Fruit fly (Drosophila melanogaster) whole organism, embryonic: ENCODE measurements around the gene CG15435.
A peak's percentile ranks its signal among the peaks of the same experiment; 100 is the strongest.

ENCODE experiments used
- CG10209 ChIP-seq: fragments of 200-800 bp; sonication (Bioruptor generic); optimal IDR thresholded peaks from 3 replicates; lab custom pipeline; 2017; ENCODE audit warnings: missing biosample characterization, mild to moderate bottlenecking, missing genetic modification characterization, missing genetic modification reagents
- CG10267 ChIP-seq: fragments of 200-800 bp; sonication (Bioruptor generic); optimal IDR thresholded peaks from 2 replicates; lab custom pipeline; 2018; ENCODE audit warnings: missing biosample characterization, mild to moderate bottlenecking, missing genetic modification characterization, moderate library complexity
- CG10274 ChIP-seq: fragments of 200-800 bp; sonication (Bioruptor generic); optimal IDR thresholded peaks from 3 replicates; lab custom pipeline; 2017; ENCODE audit warnings: missing biosample characterization, mild to moderate bottlenecking, missing genetic modification characterization
- CG10321 ChIP-seq: fragments of 200-800 bp; sonication (Bioruptor generic); IDR thresholded peaks from 2 replicates; pipeline ENCODE4 v1.3.6; 2022; ENCODE audit warnings: missing biosample characterization, missing genetic modification characterization
- CG10959 ChIP-seq: fragments of 200-800 bp; sonication (Bioruptor generic); IDR thresholded peaks from 2 replicates; pipeline ENCODE4 v1.3.6; 2022; ENCODE audit warnings: missing biosample characterization, missing genetic modification characterization
- CG12769 ChIP-seq: fragments of 200-800 bp; sonication (Bioruptor generic); optimal IDR thresholded peaks from 2 replicates; lab custom pipeline; 2019; ENCODE audit warnings: missing biosample characterization, mild to moderate bottlenecking, missing genetic modification characterization, moderate library complexity
- CG13894 ChIP-seq: fragments of 200-800 bp; sonication (Bioruptor generic); optimal IDR thresholded peaks from 3 replicates; lab custom pipeline; 2018; ENCODE audit warnings: missing biosample characterization, mild to moderate bottlenecking, missing genetic modification characterization, moderate library complexity
- CG14710 ChIP-seq: fragments of 200-800 bp; sonication (Bioruptor generic); optimal IDR thresholded peaks from 3 replicates; lab custom pipeline; 2019; ENCODE audit warnings: missing biosample characterization, mild to moderate bottlenecking, missing genetic modification characterization, moderate library complexity
- CG1602 ChIP-seq: fragments of 200-800 bp; sonication (Bioruptor generic); optimal IDR thresholded peaks from 3 replicates; lab custom pipeline; 2016; ENCODE audit warnings: missing biosample characterization, missing genetic modification characterization
- CG17612 ChIP-seq: fragments of 200-800 bp; sonication (Bioruptor generic); IDR thresholded peaks from 2 replicates; pipeline ENCODE4 v1.3.6; 2022; ENCODE audit warnings: missing biosample characterization, missing genetic modification characterization
- CG17829 ChIP-seq: fragments of 200-800 bp; optimal IDR thresholded peaks from 2 replicates; lab custom pipeline; 2019; ENCODE audit warnings: missing biosample characterization, mild to moderate bottlenecking, missing genetic modification characterization, moderate library complexity
- CG1792 ChIP-seq: fragments of 200-800 bp; sonication (Bioruptor generic); optimal IDR thresholded peaks from 2 replicates; lab custom pipeline; 2016; ENCODE audit warnings: missing biosample characterization, missing genetic modification characterization
- CG2116 ChIP-seq: fragments of 200-800 bp; sonication (Bioruptor generic); optimal IDR thresholded peaks from 3 replicates; lab custom pipeline; 2018; ENCODE audit warnings: missing biosample characterization, mild to moderate bottlenecking, missing genetic modification characterization
- CG3163 ChIP-seq: fragments of 200-800 bp; sonication (Bioruptor generic); optimal IDR thresholded peaks from 3 replicates; lab custom pipeline; 2016; ENCODE audit warnings: missing biosample characterization, missing genetic modification characterization
- CG34224 ChIP-seq: fragments of 200-800 bp; sonication (Bioruptor generic); IDR thresholded peaks from 3 replicates; pipeline ENCODE4 v1.3.6; 2022; ENCODE audit warnings: missing biosample characterization, missing genetic modification characterization; ENCODE audit not compliant: partially characterized antibody
- CG3726 ChIP-seq: fragments of 200-800 bp; sonication (Bioruptor generic); IDR thresholded peaks from 3 replicates; pipeline ENCODE4, ENCODE4 v1.3.6; 2022; ENCODE audit warnings: missing biosample characterization, missing genetic modification characterization
- CG6272 ChIP-seq: fragments of 200-800 bp; sonication (Bioruptor generic); IDR thresholded peaks from 2 replicates; pipeline ENCODE4 v1.3.6; 2022; ENCODE audit warnings: missing biosample characterization, missing genetic modification characterization
- CG7745 ChIP-seq: fragments of 200-800 bp; sonication (Bioruptor generic); optimal IDR thresholded peaks from 2 replicates; lab custom pipeline; 2018; ENCODE audit warnings: missing biosample characterization, mild to moderate bottlenecking, missing genetic modification characterization, moderate library complexity
- CG7839 ChIP-seq: fragments of 200-800 bp; sonication (Bioruptor generic); optimal IDR thresholded peaks from 3 replicates; lab custom pipeline; 2018; ENCODE audit warnings: missing biosample characterization, mild to moderate bottlenecking, missing genetic modification characterization, moderate library complexity
- CG9727 ChIP-seq: fragments of 200-800 bp; sonication (Bioruptor generic); optimal IDR thresholded peaks from 3 replicates; lab custom pipeline; 2017; ENCODE audit warnings: missing biosample characterization, mild to moderate bottlenecking, missing genetic modification characterization
- CG9876 ChIP-seq: fragments of 200-800 bp; sonication (Bioruptor generic); optimal IDR thresholded peaks from 2 replicates; lab custom pipeline; 2016; ENCODE audit warnings: missing biosample characterization, missing genetic modification characterization
- Dfd ChIP-seq, 2 experiments: fragments of >200 bp; optimal IDR thresholded peaks; 2 replicates each; lab custom pipeline; 2017; ENCODE audit warnings: missing biosample characterization in 2 of 2, missing genetic modification characterization in 2 of 2
- Doc3 ChIP-seq: fragments of 200-800 bp; sonication (Bioruptor generic); IDR thresholded peaks from 3 replicates; pipeline ENCODE4 v1.3.6; 2022; ENCODE audit warnings: missing biosample characterization, missing genetic modification characterization; ENCODE audit not compliant: partially characterized antibody
- Dref ChIP-seq: fragments of 200-800 bp; sonication (Bioruptor generic); IDR thresholded peaks from 2 replicates; pipeline ENCODE4 v1.3.6; 2022; ENCODE audit warnings: missing biosample characterization, missing genetic modification characterization
- E2f1 ChIP-seq: fragments of 200-800 bp; sonication (Bioruptor generic); IDR thresholded peaks from 2 replicates; pipeline ENCODE4 v1.3.6; 2022; ENCODE audit warnings: missing biosample characterization, missing genetic modification characterization
- H15 ChIP-seq: fragments of 200-800 bp; sonication (Bioruptor generic); IDR thresholded peaks from 3 replicates; pipeline ENCODE4 v1.3.6; 2022; ENCODE audit warnings: missing biosample characterization, missing genetic modification characterization
- HHEX ChIP-seq: fragments of 200-800 bp; sonication (Bioruptor generic); optimal IDR thresholded peaks from 3 replicates; lab custom pipeline; 2017; ENCODE audit warnings: missing biosample characterization, mild to moderate bottlenecking, missing genetic modification characterization, missing genetic modification reagents
- Hmx ChIP-seq: fragments of 200-800 bp; sonication (Bioruptor generic); optimal IDR thresholded peaks from 2 replicates; lab custom pipeline; 2016; ENCODE audit warnings: missing biosample characterization, missing genetic modification characterization
- Hsf ChIP-seq: fragments of 200-800 bp; sonication (Bioruptor generic); optimal IDR thresholded peaks from 3 replicates; lab custom pipeline; 2016; ENCODE audit warnings: missing biosample characterization, missing genetic modification characterization
- Kr ChIP-seq: fragments of 200-800 bp; sonication (Bioruptor generic); optimal IDR thresholded peaks from 2 replicates; lab custom pipeline; 2017; ENCODE audit warnings: missing biosample characterization, mild to moderate bottlenecking, missing genetic modification characterization
- Lhr ChIP-seq: fragments of 200-800 bp; sonication (Bioruptor generic); optimal IDR thresholded peaks from 3 replicates; lab custom pipeline; 2017; ENCODE audit warnings: mild to moderate bottlenecking, missing biosample characterization, missing genetic modification reagents, missing genetic modification characterization
- MTF-1 ChIP-seq: fragments of 200-800 bp; sonication (Bioruptor generic); optimal IDR thresholded peaks from 2 replicates; lab custom pipeline; 2018; ENCODE audit warnings: missing biosample characterization, mild to moderate bottlenecking, missing genetic modification characterization, borderline replicate concordance
- Spps ChIP-seq: fragments of 200-800 bp; sonication (Bioruptor generic); optimal IDR thresholded peaks from 2 replicates; lab custom pipeline; 2018; ENCODE audit warnings: missing biosample characterization, mild to moderate bottlenecking, missing genetic modification characterization
- Taf1 ChIP-seq: fragments of 200-800 bp; sonication (Bioruptor generic); IDR thresholded peaks from 2 replicates; pipeline ENCODE4 v1.3.6; 2022; ENCODE audit warnings: missing biosample characterization, missing genetic modification characterization
- cwo ChIP-seq: fragments of 200-800 bp; sonication (Bioruptor generic); optimal IDR thresholded peaks from 3 replicates; lab custom pipeline; 2017; ENCODE audit warnings: missing biosample characterization, missing genetic modification characterization, mild to moderate bottlenecking, moderate library complexity, missing genetic modification reagents
- dysf ChIP-seq: fragments of 200-800 bp; sonication (Bioruptor generic); IDR thresholded peaks from 3 replicates; pipeline ENCODE4 v1.3.6; 2022; ENCODE audit warnings: missing biosample characterization, missing genetic modification characterization
- eve ChIP-seq, 2 experiments: fragments of >200 bp; optimal IDR thresholded peaks; 2 replicates each; lab custom pipeline; 2017; ENCODE audit warnings: missing biosample characterization in 2 of 2, missing genetic modification characterization in 2 of 2
- exex ChIP-seq: fragments of 200-800 bp; sonication (Bioruptor generic); optimal IDR thresholded peaks from 4 replicates; lab custom pipeline; 2018; ENCODE audit warnings: missing biosample characterization, mild to moderate bottlenecking, missing genetic modification characterization, moderate library complexity
- hb ChIP-seq: fragments of 200-800 bp; sonication (Bioruptor generic); IDR thresholded peaks from 3 replicates; pipeline ENCODE4 v1.3.6; 2022; ENCODE audit warnings: missing biosample characterization, missing genetic modification characterization; ENCODE audit not compliant: partially characterized antibody
- inv ChIP-seq: fragments of 200-800 bp; sonication (Bioruptor generic); IDR thresholded peaks from 2 replicates; pipeline ENCODE4 v1.3.6; 2022; ENCODE audit warnings: missing biosample characterization, missing genetic modification characterization; ENCODE audit not compliant: partially characterized antibody
- kni ChIP-seq: fragments of 200-800 bp; sonication (Bioruptor generic); optimal IDR thresholded peaks from 3 replicates; lab custom pipeline; 2017; ENCODE audit warnings: mild to moderate bottlenecking, missing biosample characterization, missing genetic modification reagents, missing genetic modification characterization
- nerfin-1 ChIP-seq: fragments of 200-800 bp; sonication (Bioruptor generic); optimal IDR thresholded peaks from 3 replicates; lab custom pipeline; 2019; ENCODE audit warnings: missing biosample characterization, mild to moderate bottlenecking, missing genetic modification characterization, moderate library complexity
- peb ChIP-seq: fragments of 200-800 bp; sonication (Bioruptor generic); IDR thresholded peaks from 2 replicates; pipeline ENCODE4 v1.3.6; 2022; ENCODE audit warnings: missing biosample characterization, missing genetic modification characterization
- phol ChIP-seq: fragments of 200-800 bp; sonication (Bioruptor generic); optimal IDR thresholded peaks from 3 replicates; lab custom pipeline; 2018; ENCODE audit warnings: missing biosample characterization, mild to moderate bottlenecking, missing genetic modification characterization, moderate library complexity
- pzg ChIP-seq: fragments of 200-800 bp; sonication (Bioruptor generic); optimal IDR thresholded peaks from 3 replicates; lab custom pipeline; 2018; ENCODE audit warnings: missing biosample characterization, mild to moderate bottlenecking, missing genetic modification characterization, moderate library complexity
- ssp ChIP-seq: fragments of 200-800 bp; sonication (Bioruptor generic); IDR thresholded peaks from 2 replicates; pipeline ENCODE4 v1.3.6; 2022; ENCODE audit warnings: missing biosample characterization, missing genetic modification characterization
- tgo ChIP-seq: fragments of 200-800 bp; sonication (Bioruptor generic); IDR thresholded peaks from 3 replicates; pipeline ENCODE4 v1.3.6; 2022; ENCODE audit warnings: missing biosample characterization, missing genetic modification characterization
- trh ChIP-seq: fragments of 200-800 bp; sonication (Bioruptor generic); optimal IDR thresholded peaks from 2 replicates; lab custom pipeline; 2016; ENCODE audit warnings: missing biosample characterization, missing genetic modification characterization
- twi ChIP-seq: fragments of 200-800 bp; optimal IDR thresholded peaks from 2 replicates; lab custom pipeline; 2019; ENCODE audit warnings: missing biosample characterization, mild to moderate bottlenecking, missing genetic modification characterization, moderate library complexity
- zen2 ChIP-seq: fragments of 200-800 bp; sonication (Bioruptor generic); IDR thresholded peaks from 3 replicates; pipeline ENCODE4 v1.3.6; 2022; ENCODE audit warnings: missing biosample characterization, missing genetic modification characterization; ENCODE audit not compliant: partially characterized antibody

Gene CG15435

dm6 chr2L:4444457-4444856, 15.1 kb upstream of the CG15435 start, which contains the start of the genes morgue and Elp3 (continued):
- TF ChIP-seq cwo (GFP tag; lab: Kevin White, UChicago) (peak; percentile 45), CG14710 (tag; lab: Kevin White, UChicago) (peak; percentile 55), CG2116 (GFP tag; lab: Kevin White, UChicago) (peak; percentile 68), pzg (GFP tag; lab: Kevin White, UChicago) (peak; percentile 84), CG10959 (GFP tag; lab: Robert Waterston, UW) (no peak), inv (GFP tag; lab: Robert Waterston, UW) (peak; percentile 48; the same call in 1 of the 2 replicates), CG1792 (no peak), Lhr (GFP tag; lab: Kevin White, UChicago) (no peak), hb (GFP tag; lab: Robert Waterston, UW) (0 out of 3 replicates have a peak, but pooled peaks have one; percentile 25), CG6272 (no peak), CG1602 (no peak), Spps (tag; lab: Kevin White, UChicago) (no peak), Hsf (no peak), Doc3 (GFP tag; lab: Robert Waterston, UW) (no peak), Kr (no peak), CG9727 (no peak), HHEX (GFP tag; lab: Kevin White, UChicago) (no peak), peb (no peak), Dref (GFP tag; lab: Robert Waterston, UW) (peak; percentile 86), E2f1 (GFP tag; lab: Robert Waterston, UW) (no peak), dysf (no peak), CG10267 (tag; lab: Kevin White, UChicago) (peak; percentile 56), kni (GFP tag; lab: Kevin White, UChicago) (no peak)

dm6 chr2L:4448582-4449016, 10.9 kb upstream of the CG15435 start, which contains the start of gene MFS18:
TSS of gene MFS18 (minus strand) at chr2L:4448635.
- peak; percentile 100 for TF ChIP-seq CG10274 (GFP tag; lab: Kevin White, UChicago)
- TF ChIP-seq CG17612 (GFP tag; lab: Robert Waterston, UW) = peak; percentile 98
- TF ChIP-seq Hmx (GFP tag; lab: Kevin White, UChicago) = peak; percentile 79
- peak; percentile 99 for TF ChIP-seq CG17829 (tag; lab: Kevin White, UChicago)
- TF ChIP-seq zen2 (GFP tag; lab: Robert Waterston, UW) = peak; percentile 77
- TF ChIP-seq CG34224 (GFP tag; lab: Robert Waterston, UW) = peak; percentile 74; the same call in 2 of the 3 replicates
- no peak for TF ChIP-seq Dfd (GFP tag; optimal IDR thresholded peaks at IDR 0.05; lab: Kevin White, UChicago)
- TF ChIP-seq CG9876 = peak; percentile 60
- peak; percentile 16 for TF ChIP-seq CG3163 (GFP tag; lab: Kevin White, UChicago)
- TF ChIP-seq CG12769 = no peak
- TF ChIP-seq twi = peak; percentile 70
- TF ChIP-seq ssp (GFP tag; lab: Robert Waterston, UW) = peak; percentile 95
- TF ChIP-seq MTF-1 (GFP tag; lab: Kevin White, UChicago) = peak; percentile 93
- peak; percentile 100 for TF ChIP-seq Spps (tag; lab: Kevin White, UChicago)
- TF ChIP-seq CG1602 = peak; percentile 97
- peak; percentile 98 for TF ChIP-seq CG7839 (tag; lab: Kevin White, UChicago)
- TF ChIP-seq nerfin-1 = peak; percentile 95
- peak; percentile 99 for TF ChIP-seq CG3726
- TF ChIP-seq trh = peak; percentile 92
- TF ChIP-seq CG13894 = peak; percentile 95
- TF ChIP-seq CG10321 (GFP tag; lab: Robert Waterston, UW) = peak; percentile 86
- TF ChIP-seq tgo = peak; percentile 99
- peak; percentile 99 for TF ChIP-seq E2f1 (GFP tag; lab: Robert Waterston, UW)
- TF ChIP-seq exex (tag; lab: Kevin White, UChicago) = peak; percentile 90
- no peak for TF ChIP-seq eve (GFP tag; optimal IDR thresholded peaks at IDR 0.05; lab: Kevin White, UChicago)
- TF ChIP-seq phol (tag; lab: Kevin White, UChicago) = peak; percentile 99
- peak; percentile 96 for TF ChIP-seq Taf1 (GFP tag; lab: Robert Waterston, UW)
- peak; percentile 43 for TF ChIP-seq CG7745 (tag; lab: Kevin White, UChicago)
- peak; percentile 99 for TF ChIP-seq H15 (GFP tag; lab: Robert Waterston, UW)
- TF ChIP-seq CG10209 = peak; percentile 97
